Worm (Caenorhabditis elegans) whole organism, L1 larva: Measurements from ENCODE around the gene dsc-4.

ENCODE experiments used
- F16B12.6 ChIP-seq: fragments of 150-350 bp; optimal IDR thresholded peaks from 2 replicates; lab custom pipeline; 2014; ENCODE audit warnings: missing biosample characterization, missing genetic modification characterization
- Y116A8C.19 ChIP-seq: sonication (generic microtip); optimal IDR thresholded peaks from 2 replicates; lab custom pipeline; 2016; ENCODE audit warnings: missing compliant biosample characterization, missing genetic modification characterization, borderline replicate concordance
- blmp-1 ChIP-seq: fragments of 150-350 bp; optimal IDR thresholded peaks from 2 replicates; lab custom pipeline; 2014; ENCODE audit warnings: missing biosample characterization, missing genetic modification characterization
- ceh-63 ChIP-seq: fragments of 200-800 bp; sonication (Bioruptor generic); optimal IDR thresholded peaks from 2 replicates; lab custom pipeline; 2018; ENCODE audit warnings: mild to moderate bottlenecking, missing genetic modification characterization, missing compliant biosample characterization
- ceh-88 ChIP-seq: fragments of 200-800 bp; sonication (Bioruptor generic); IDR thresholded peaks from 2 replicates; pipeline ENCODE4 v1.3.6; 2022; ENCODE audit warnings: missing genetic modification characterization, missing compliant biosample characterization
- ces-1 ChIP-seq: fragments of 150-350 bp; optimal IDR thresholded peaks from 2 replicates; lab custom pipeline; 2014; ENCODE audit warnings: missing biosample characterization, missing genetic modification reagents, missing genetic modification characterization
- dpl-1 ChIP-seq, 3 experiments: fragments of 150-350 bp in 2 of 3; sonication (generic microtip) in 1 of 3; optimal IDR thresholded peaks; 2 replicates each; lab custom pipeline; 2014 to 2017; ENCODE audit warnings: missing biosample characterization in 3 of 3, missing genetic modification characterization in 3 of 3, missing genetic modification reagents in 3 of 3
- dsc-1 ChIP-seq: sonication (generic microtip); optimal IDR thresholded peaks from 2 replicates; lab custom pipeline; 2016; ENCODE audit warnings: mild to moderate bottlenecking, missing genetic modification characterization, missing compliant biosample characterization
- efl-1 ChIP-seq, 4 experiments: fragments of 150-350 bp; optimal IDR thresholded peaks in 3 of 4; peaks in 1 of 4; 1 replicate in 1 of 4; 2 replicates in 3 of 4; lab custom pipeline; 2014; ENCODE audit warnings: missing biosample characterization in 2 of 4, missing genetic modification characterization in 2 of 4, missing genetic modification reagents in 2 of 4
- egl-13 ChIP-seq: sonication (generic microtip); optimal IDR thresholded peaks from 2 replicates; lab custom pipeline; 2016; ENCODE audit warnings: missing genotype, missing genetic modification reagents, missing genetic modification characterization, missing compliant biosample characterization
- elt-2 ChIP-seq: sonication (generic microtip); optimal IDR thresholded peaks from 2 replicates; lab custom pipeline; 2016; ENCODE audit warnings: missing genetic modification characterization, mild to moderate bottlenecking, inconsistent platforms, missing compliant biosample characterization, missing genetic modification reagents
- ets-5 ChIP-seq: fragments of 200-800 bp; sonication (Bioruptor generic); IDR thresholded peaks from 2 replicates; pipeline ENCODE4 v1.3.6; 2022; ENCODE audit warnings: missing genetic modification characterization, missing compliant biosample characterization
- grh-1 ChIP-seq: fragments of 200-800 bp; sonication (Bioruptor generic); IDR thresholded peaks from 2 replicates; pipeline ENCODE4 v1.3.6; 2022; ENCODE audit warnings: missing genetic modification reagents, missing genetic modification characterization, missing compliant biosample characterization
- hlh-17 ChIP-seq: fragments of 200-800 bp; sonication (Bioruptor generic); optimal IDR thresholded peaks from 2 replicates; lab custom pipeline; 2018; ENCODE audit warnings: missing genetic modification characterization, mild to moderate bottlenecking, missing compliant biosample characterization, moderate library complexity, borderline replicate concordance
- hpl-2 ChIP-seq: fragments of 150-350 bp; optimal IDR thresholded peaks from 2 replicates; lab custom pipeline; 2014; ENCODE audit warnings: missing biosample characterization, missing genetic modification reagents, missing genetic modification characterization
- irx-1 ChIP-seq: sonication (generic microtip); optimal IDR thresholded peaks from 2 replicates; lab custom pipeline; 2016; ENCODE audit warnings: missing genetic modification characterization, missing compliant biosample characterization
- lin-35 ChIP-seq, 2 experiments: fragments of 150-350 bp; optimal IDR thresholded peaks; 2 replicates each; lab custom pipeline; 2014; ENCODE audit warnings: missing biosample characterization in 2 of 2, missing genetic modification characterization in 2 of 2, missing genetic modification reagents in 2 of 2
- lsy-2 ChIP-seq, 2 experiments: fragments of 150-350 bp; optimal IDR thresholded peaks; 2 replicates each; lab custom pipeline; 2014; ENCODE audit warnings: missing biosample characterization in 2 of 2, missing genetic modification characterization in 2 of 2
- mab-9 ChIP-seq: fragments of 200-800 bp; sonication (Bioruptor generic); IDR thresholded peaks from 2 replicates; pipeline ENCODE4 v1.3.6; 2022; ENCODE audit warnings: missing genetic modification reagents, missing genetic modification characterization, missing compliant biosample characterization
- mdl-1 ChIP-seq, 2 experiments: fragments of 150-350 bp; optimal IDR thresholded peaks; 2 replicates each; lab custom pipeline; 2014 to 2017; ENCODE audit warnings: missing biosample characterization in 2 of 2, missing genetic modification characterization in 2 of 2, inconsistent platforms in 1 of 2
- mef-2 ChIP-seq: fragments of 150-350 bp; optimal IDR thresholded peaks from 2 replicates; lab custom pipeline; 2014; ENCODE audit warnings: missing biosample characterization, missing genetic modification characterization
- nhr-11 ChIP-seq: fragments of 150-350 bp; optimal IDR thresholded peaks from 2 replicates; lab custom pipeline; 2014; ENCODE audit warnings: missing biosample characterization, missing genetic modification characterization
- nhr-12 ChIP-seq: sonication (generic microtip); optimal IDR thresholded peaks from 2 replicates; lab custom pipeline; 2017; ENCODE audit warnings: missing biosample characterization, missing genetic modification characterization
- nhr-19 ChIP-seq: fragments of 200-800 bp; sonication (Bioruptor generic); conservative IDR thresholded peaks from 2 replicates; pipeline ENCODE4 v1.3.6; 2022; ENCODE audit warnings: missing genetic modification characterization, missing compliant biosample characterization
- nhr-28 ChIP-seq: fragments of 150-350 bp; optimal IDR thresholded peaks from 2 replicates; lab custom pipeline; 2014; ENCODE audit warnings: missing biosample characterization, missing genetic modification characterization
- nhr-47 ChIP-seq: sonication (generic microtip); optimal IDR thresholded peaks from 2 replicates; lab custom pipeline; 2016; ENCODE audit warnings: mild to moderate bottlenecking, missing genetic modification characterization, moderate library complexity, missing compliant biosample characterization
- nhr-76 ChIP-seq: sonication (generic microtip); optimal IDR thresholded peaks from 2 replicates; lab custom pipeline; 2017; ENCODE audit warnings: missing biosample characterization, missing genetic modification characterization
- nhr-77 ChIP-seq: fragments of 150-350 bp; optimal IDR thresholded peaks from 2 replicates; lab custom pipeline; 2014; ENCODE audit warnings: missing biosample characterization, missing genetic modification characterization
- nhr-84 ChIP-seq: sonication (generic microtip); optimal IDR thresholded peaks from 2 replicates; lab custom pipeline; 2017; ENCODE audit warnings: missing biosample characterization, missing genetic modification characterization
- nhr-90 ChIP-seq: sonication (generic microtip); optimal IDR thresholded peaks from 2 replicates; lab custom pipeline; 2016; ENCODE audit warnings: mild to moderate bottlenecking, missing genetic modification characterization, missing compliant biosample characterization; ENCODE audit not compliant: poor library complexity
- pqm-1 ChIP-seq: sonication (generic microtip); optimal IDR thresholded peaks from 3 replicates; lab custom pipeline; 2017; ENCODE audit warnings: missing biosample characterization, missing genetic modification characterization
- skn-1 ChIP-seq: fragments of 150-350 bp; optimal IDR thresholded peaks from 2 replicates; lab custom pipeline; 2014; ENCODE audit warnings: missing biosample characterization, missing genetic modification characterization
- snpc-4 ChIP-seq: fragments of 150-350 bp; optimal IDR thresholded peaks from 2 replicates; lab custom pipeline; 2014; ENCODE audit warnings: missing biosample characterization, missing genetic modification characterization
- snu-23 ChIP-seq: sonication (generic microtip); optimal IDR thresholded peaks from 2 replicates; lab custom pipeline; 2016; ENCODE audit warnings: missing genetic modification characterization, missing compliant biosample characterization
- sptf-1 ChIP-seq: fragments of 150-350 bp; optimal IDR thresholded peaks from 2 replicates; lab custom pipeline; 2014; ENCODE audit warnings: missing biosample characterization, missing genetic modification characterization
- sup-37 ChIP-seq: fragments of 200-800 bp; sonication (Bioruptor generic); optimal IDR thresholded peaks from 2 replicates; lab custom pipeline; 2018; ENCODE audit warnings: mild to moderate bottlenecking, missing genetic modification characterization, missing compliant biosample characterization
- unc-30 ChIP-seq: sonication (generic microtip); optimal IDR thresholded peaks from 2 replicates; lab custom pipeline; 2017; ENCODE audit warnings: missing biosample characterization, missing genetic modification characterization
- vab-15 ChIP-seq: sonication (generic microtip); optimal IDR thresholded peaks from 2 replicates; lab custom pipeline; 2017; ENCODE audit warnings: missing genotype, mild to moderate bottlenecking, missing genetic modification characterization, missing compliant biosample characterization
- zag-1 ChIP-seq: fragments of 150-350 bp; optimal IDR thresholded peaks from 2 replicates; lab custom pipeline; 2014; ENCODE audit warnings: missing biosample characterization, missing genetic modification characterization
- zip-4 ChIP-seq: fragments of 200-800 bp; sonication (Bioruptor generic); optimal IDR thresholded peaks from 2 replicates; lab custom pipeline; 2018; ENCODE audit warnings: mild to moderate bottlenecking, missing genetic modification characterization, moderate library complexity, missing compliant biosample characterization
- ztf-4 ChIP-seq: fragments of 150-350 bp; optimal IDR thresholded peaks from 2 replicates; lab custom pipeline; 2014; ENCODE audit warnings: missing biosample characterization, missing genetic modification characterization

The dsc-4 gene

DNA sequence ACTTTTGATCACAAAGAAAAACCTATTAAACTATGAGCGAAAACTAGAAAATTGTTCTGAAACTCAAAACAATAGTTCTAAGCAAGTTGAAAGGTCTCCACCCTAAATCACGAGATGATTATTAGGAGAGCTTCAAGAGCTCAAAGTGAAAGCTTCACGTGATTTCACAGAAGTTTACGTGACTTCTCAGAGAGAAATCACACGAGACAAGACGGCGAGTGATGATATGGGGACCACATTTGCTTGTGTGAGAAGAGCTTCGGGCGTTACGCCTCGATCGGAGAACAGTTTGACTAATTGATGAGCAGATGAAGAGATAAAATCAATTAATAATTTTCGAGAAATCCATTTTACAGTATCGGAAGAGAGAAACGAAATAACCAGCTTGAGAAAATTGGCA lies 44.6 kb upstream of the dsc-4 start (continued):
- no peak for TF ChIP-seq snpc-4
- TF ChIP-seq mdl-1 (tag; optimal IDR thresholded peaks at IDR 0.05; lab: Kevin White, UChicago) = no peak
- 0 out of 2 replicates have a peak, but pooled peaks have one; percentile 11 for TF ChIP-seq nhr-19 (GFP tag; lab: Robert Waterston, UW)
- TF ChIP-seq sptf-1 (tag; lab: Kevin White, UChicago) = no peak
- TF ChIP-seq ces-1 = no peak
- TF ChIP-seq ztf-4 (tag; lab: Kevin White, UChicago) = no peak

DNA sequence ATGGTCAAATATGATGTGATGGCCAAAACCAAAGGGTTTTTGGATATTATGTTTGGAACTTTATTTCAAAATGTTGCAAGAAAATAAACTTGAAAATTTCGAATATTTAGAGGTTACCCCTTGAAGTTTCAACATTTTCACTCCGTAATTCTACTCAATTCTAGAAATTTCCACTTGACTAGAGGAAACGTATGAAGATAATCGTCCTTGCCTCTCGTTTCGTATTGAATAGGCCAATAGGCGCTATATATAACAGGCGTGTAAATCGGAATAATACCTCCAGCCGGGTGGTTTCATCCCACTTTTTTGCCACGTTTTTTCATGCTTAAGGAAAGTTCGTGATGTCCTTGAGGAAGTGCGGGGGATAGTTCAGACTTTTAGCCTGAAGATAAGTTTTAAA lies 22.9 kb upstream of the dsc-4 start:
- TF ChIP-seq grh-1 (GFP tag; lab: Robert Waterston, UW) (no peak), efl-1 (optimal IDR thresholded peaks at IDR 0.05; lab: Kevin White, UChicago) (no peak), efl-1 (GFP tag; optimal IDR thresholded peaks at IDR 0.05 in 1 of 2; lab: Kevin White, UChicago) (peak in 1 of 2 experiments; percentile 59)

DNA sequence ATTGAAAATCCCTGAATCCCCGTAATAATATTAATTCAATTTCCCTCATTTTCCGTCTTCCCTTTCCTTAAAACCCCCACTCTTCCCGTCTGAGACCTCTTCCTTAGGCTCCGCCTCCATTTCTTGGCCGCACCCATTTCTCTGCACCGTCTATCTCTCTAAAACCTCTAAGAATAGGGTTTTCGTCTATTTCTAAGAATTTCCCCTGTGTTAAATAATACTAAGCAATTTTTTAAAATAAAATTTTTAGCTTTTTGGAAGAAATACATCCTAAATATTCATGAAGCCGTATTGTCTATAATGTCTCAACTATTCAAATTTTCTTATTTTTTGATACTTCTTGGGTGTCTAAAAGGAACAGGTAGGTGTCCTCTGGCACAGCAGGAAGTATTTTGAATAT lies 19.2 kb upstream of the dsc-4 start, which contains the start of gene cdh-8:
Gene cdh-8 (plus strand): TSS at position 301 of the 400 bp plus-strand sequence.
- TF ChIP-seq zip-4 (GFP tag; lab: Kevin White, UChicago) = no peak
- no peak for TF ChIP-seq nhr-28 (tag; lab: Kevin White, UChicago)
- peak; percentile 34 for TF ChIP-seq dsc-1
- peak; percentile 8 for TF ChIP-seq egl-13 (tag; lab: Kevin White, UChicago)
- TF ChIP-seq mab-9 (GFP tag; lab: Robert Waterston, UW) = no peak
- TF ChIP-seq, all 84 proteins: peak for 2

DNA sequence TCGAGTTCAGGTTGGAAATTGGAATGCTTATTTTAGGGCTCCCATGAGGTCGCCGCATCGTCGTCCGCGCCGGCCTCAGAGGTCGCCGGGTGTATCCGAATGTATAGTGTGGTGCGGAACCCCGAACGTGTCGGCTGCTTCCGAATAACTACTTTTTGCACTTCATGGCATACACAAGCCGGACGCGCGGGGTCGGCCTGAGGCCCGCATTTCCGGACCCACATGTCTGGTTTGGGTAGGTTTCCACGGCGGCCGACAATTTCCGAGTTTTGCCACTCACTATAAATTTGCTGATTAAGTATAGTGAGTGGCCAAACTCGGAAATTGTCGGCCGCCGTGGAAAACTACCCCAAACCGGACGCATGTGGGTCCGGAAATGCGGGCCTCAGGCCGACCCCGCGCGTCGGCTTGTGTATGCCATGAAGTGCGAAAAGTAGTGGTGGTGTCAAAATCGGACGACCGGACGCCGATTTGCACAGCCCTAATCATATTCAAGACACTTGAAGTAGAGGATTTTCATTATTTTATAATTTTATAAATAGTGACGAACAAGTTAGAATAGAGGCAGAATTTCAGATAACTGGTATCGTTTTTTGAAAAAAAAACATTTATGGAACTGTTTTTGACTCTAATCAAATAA lies 18.0 kb upstream of the dsc-4 start:
- no peak for TF ChIP-seq sup-37 (GFP tag; lab: Kevin White, UChicago)
- TF ChIP-seq ets-5 (GFP tag; lab: Robert Waterston, UW) = no peak
- TF ChIP-seq hpl-2 (GFP tag; lab: Kevin White, UChicago) = no peak
- no peak for TF ChIP-seq grh-1 (GFP tag; lab: Robert Waterston, UW)
- TF ChIP-seq dpl-1 (GFP tag; optimal IDR thresholded peaks at IDR 0.05; lab: Kevin White, UChicago) = no peak
- no peak for TF ChIP-seq ceh-88
- TF ChIP-seq lsy-2 (tag; optimal IDR thresholded peaks at IDR 0.05; lab: Kevin White, UChicago) = no peak
- no peak for TF ChIP-seq F16B12.6 (tag; lab: Kevin White, UChicago)
- TF ChIP-seq skn-1 (tag; lab: Kevin White, UChicago) = no peak
- TF ChIP-seq blmp-1 = no peak
- TF ChIP-seq mef-2 = no peak
- TF ChIP-seq vab-15 (tag; lab: Kevin White, UChicago) = no peak
- no peak for TF ChIP-seq nhr-77 (tag; lab: Kevin White, UChicago)
- no peak for TF ChIP-seq zag-1 (tag; lab: Kevin White, UChicago)
- TF ChIP-seq nhr-84 (tag; lab: Kevin White, UChicago) = no peak

DNA sequence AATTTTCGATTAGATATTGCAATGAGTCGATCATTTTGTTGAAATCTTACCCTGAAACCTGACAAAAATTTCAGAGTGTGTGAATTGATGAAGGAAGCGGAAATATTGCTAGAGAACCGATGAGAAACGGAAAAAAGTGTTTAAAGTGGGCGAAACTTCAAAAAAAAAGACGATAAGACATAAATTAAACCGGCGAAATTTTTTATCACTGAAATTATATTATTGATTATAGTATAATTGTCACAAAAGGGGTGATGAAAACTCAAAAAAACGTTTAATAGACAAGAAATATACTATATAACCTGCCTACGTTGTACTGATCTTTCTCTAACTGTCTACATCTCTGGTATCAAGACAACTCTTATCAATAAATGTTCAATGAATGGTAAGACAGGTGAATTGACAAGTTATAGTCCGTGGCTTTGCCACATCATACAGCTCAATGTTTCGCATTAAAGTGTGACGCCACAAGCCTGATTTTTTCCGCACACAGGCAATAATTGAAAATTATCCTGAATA lies 16.8 kb upstream of the dsc-4 start, which contains the start of gene pxmp-4:
Gene pxmp-4 (minus strand): TSS at position 51 of the 519 bp plus-strand sequence.
- no peak for TF ChIP-seq ceh-63 (GFP tag; lab: Kevin White, UChicago)
- TF ChIP-seq nhr-47 = no peak
- no peak for TF ChIP-seq Y116A8C.19
- no peak for TF ChIP-seq nhr-90 (tag; lab: Kevin White, UChicago)
- TF ChIP-seq hlh-17 (GFP tag; lab: Kevin White, UChicago) = no peak
- TF ChIP-seq dpl-1 (GFP tag; optimal IDR thresholded peaks at IDR 0.05; lab: Kevin White, UChicago) = no peak
- no peak for TF ChIP-seq snpc-4
- peak in 1 of 2 experiments; percentile 27 for TF ChIP-seq lin-35 (GFP tag; optimal IDR thresholded peaks at IDR 0.05; lab: Kevin White, UChicago)
- no peak for TF ChIP-seq pqm-1 (tag; lab: Kevin White, UChicago)
- TF ChIP-seq irx-1 (tag; lab: Kevin White, UChicago) = no peak
- TF ChIP-seq elt-2 (tag; lab: Kevin White, UChicago) = peak; percentile 50
- TF ChIP-seq nhr-11 = no peak
- TF ChIP-seq skn-1 (tag; lab: Kevin White, UChicago) = no peak
- no peak for TF ChIP-seq efl-1 (optimal IDR thresholded peaks at IDR 0.05; lab: Kevin White, UChicago)
- TF ChIP-seq efl-1 (GFP tag; optimal IDR thresholded peaks at IDR 0.05 in 1 of 2; lab: Kevin White, UChicago) = peak in 1 of 2 experiments; percentile 43
- TF ChIP-seq nhr-76 (tag; lab: Kevin White, UChicago) = no peak
- no peak for TF ChIP-seq nhr-12 (tag; lab: Kevin White, UChicago)
- TF ChIP-seq unc-30 (tag; lab: Kevin White, UChicago) = no peak
- TF ChIP-seq snu-23 (GFP tag; lab: Kevin White, UChicago) = no peak
- TF ChIP-seq mab-9 (GFP tag; lab: Robert Waterston, UW) = no peak
- TF ChIP-seq blmp-1 = no peak
- TF ChIP-seq, all 84 proteins: peak for 3
